Fruit fly (Drosophila melanogaster) whole organism, embryonic: Measurements from ENCODE around the gene CG6231.

Experiments
- Awh ChIP-seq: fragments of 200-800 bp; sonication (Bioruptor generic); IDR thresholded peaks from 2 replicates; pipeline ENCODE4, ENCODE4 v1.3.6; 2022; ENCODE audit warnings: missing biosample characterization, missing genetic modification characterization
- CG10462 ChIP-seq: fragments of 200-800 bp; sonication (Bioruptor generic); optimal IDR thresholded peaks from 2 replicates; lab custom pipeline; 2016; ENCODE audit warnings: missing biosample characterization, missing genetic modification characterization
- CG13624 ChIP-seq: fragments of 200-800 bp; sonication (Bioruptor generic); optimal IDR thresholded peaks from 2 replicates; lab custom pipeline; 2016; ENCODE audit warnings: missing biosample characterization, missing genetic modification characterization
- CG14014 ChIP-seq: fragments of 200-800 bp; sonication (Bioruptor generic); IDR thresholded peaks from 2 replicates; pipeline ENCODE4 v1.3.6; 2022; ENCODE audit warnings: missing biosample characterization, missing genetic modification characterization
- CG15011 ChIP-seq: fragments of 200-800 bp; sonication (Bioruptor generic); optimal IDR thresholded peaks from 3 replicates; lab custom pipeline; 2018; ENCODE audit warnings: missing biosample characterization, mild to moderate bottlenecking, missing genetic modification characterization
- CG16779 ChIP-seq: fragments of 200-800 bp; sonication (Bioruptor generic); IDR thresholded peaks from 2 replicates; pipeline ENCODE4 v1.3.6; 2022; ENCODE audit warnings: missing biosample characterization, missing genetic modification characterization
- CG17912 ChIP-seq: fragments of 200-800 bp; sonication (Bioruptor generic); optimal IDR thresholded peaks from 2 replicates; lab custom pipeline; 2018; ENCODE audit warnings: missing biosample characterization, mild to moderate bottlenecking, missing genetic modification characterization
- CG18011 ChIP-seq: fragments of 200-800 bp; sonication (Bioruptor generic); optimal IDR thresholded peaks from 2 replicates; lab custom pipeline; 2017; ENCODE audit warnings: missing biosample characterization, missing genetic modification characterization, mild to moderate bottlenecking, moderate library complexity, missing genotype
- CG1832 ChIP-seq: fragments of 200-800 bp; sonication (Bioruptor generic); optimal IDR thresholded peaks from 2 replicates; lab custom pipeline; 2017; ENCODE audit warnings: missing biosample characterization, mild to moderate bottlenecking, missing genetic modification characterization, inconsistent platforms
- CG2875 ChIP-seq: fragments of 200-800 bp; sonication (Bioruptor generic); optimal IDR thresholded peaks from 2 replicates; lab custom pipeline; 2017; ENCODE audit warnings: missing biosample characterization, mild to moderate bottlenecking, missing genetic modification characterization, missing genetic modification reagents
- CG30431 ChIP-seq: fragments of 200-800 bp; sonication (Bioruptor generic); optimal IDR thresholded peaks from 2 replicates; lab custom pipeline; 2017; ENCODE audit warnings: missing biosample characterization, missing genetic modification characterization
- CG31224 ChIP-seq: fragments of 200-800 bp; sonication (Bioruptor generic); IDR thresholded peaks from 2 replicates; pipeline ENCODE4 v1.3.6; 2022; ENCODE audit warnings: missing biosample characterization, missing genetic modification characterization
- CG3407 ChIP-seq: fragments of 200-800 bp; sonication (Bioruptor generic); optimal IDR thresholded peaks from 2 replicates; lab custom pipeline; 2018; ENCODE audit warnings: missing biosample characterization, mild to moderate bottlenecking, missing genetic modification characterization
- CG34422 ChIP-seq: fragments of 200-800 bp; sonication (Bioruptor generic); IDR thresholded peaks from 3 replicates; pipeline ENCODE4 v1.3.6; 2022; ENCODE audit warnings: missing biosample characterization, missing genetic modification characterization
- CG4282 ChIP-seq: fragments of 200-800 bp; sonication (Bioruptor generic); optimal IDR thresholded peaks from 2 replicates; lab custom pipeline; 2016; ENCODE audit warnings: missing biosample characterization, missing genetic modification characterization
- CG43689 ChIP-seq: fragments of 200-800 bp; sonication (Bioruptor generic); IDR thresholded peaks from 2 replicates; pipeline ENCODE4 v1.3.6; 2022; ENCODE audit warnings: missing biosample characterization, missing genetic modification characterization
- CG6654 ChIP-seq: fragments of 200-800 bp; sonication (Bioruptor generic); optimal IDR thresholded peaks from 2 replicates; lab custom pipeline; 2017; ENCODE audit warnings: missing biosample characterization, mild to moderate bottlenecking, missing genetic modification characterization
- CG6683 ChIP-seq: fragments of 200-800 bp; sonication (Bioruptor generic); optimal IDR thresholded peaks from 2 replicates; lab custom pipeline; 2017; ENCODE audit warnings: missing biosample characterization, mild to moderate bottlenecking, missing genetic modification characterization, missing genetic modification reagents
- CTCF ChIP-seq: fragments of 200-800 bp; sonication (Bioruptor generic); optimal IDR thresholded peaks from 2 replicates; lab custom pipeline; 2017; ENCODE audit warnings: missing biosample characterization, mild to moderate bottlenecking, missing genetic modification characterization, moderate library complexity
- D19A ChIP-seq: fragments of 200-800 bp; optimal IDR thresholded peaks from 3 replicates; lab custom pipeline; 2019; ENCODE audit warnings: missing biosample characterization, mild to moderate bottlenecking, missing genetic modification characterization, moderate library complexity
- Deaf1 ChIP-seq: fragments of 200-800 bp; optimal IDR thresholded peaks from 3 replicates; lab custom pipeline; 2019; ENCODE audit warnings: missing biosample characterization, mild to moderate bottlenecking, missing genetic modification characterization, moderate library complexity
- Dfd ChIP-seq, 2 experiments: fragments of >200 bp; optimal IDR thresholded peaks; 2 replicates each; lab custom pipeline; 2017; ENCODE audit warnings: missing biosample characterization in 2 of 2, missing genetic modification characterization in 2 of 2
- E2f1 ChIP-seq: fragments of 200-800 bp; sonication (Bioruptor generic); IDR thresholded peaks from 2 replicates; pipeline ENCODE4 v1.3.6; 2022; ENCODE audit warnings: missing biosample characterization, missing genetic modification characterization
- Gug ChIP-seq: fragments of 200-800 bp; sonication (Bioruptor generic); IDR thresholded peaks from 4 replicates; pipeline ENCODE4 v1.3.6; 2022; ENCODE audit warnings: missing biosample characterization, missing genetic modification characterization
- HLH54F ChIP-seq: fragments of 200-800 bp; sonication (Bioruptor generic); optimal IDR thresholded peaks from 3 replicates; lab custom pipeline; 2016; ENCODE audit warnings: missing biosample characterization, missing genetic modification characterization
- HmgZ ChIP-seq: fragments of 200-800 bp; sonication (Bioruptor generic); optimal IDR thresholded peaks from 2 replicates; lab custom pipeline; 2018; ENCODE audit warnings: missing biosample characterization, mild to moderate bottlenecking, missing genetic modification characterization
- Kr ChIP-seq: fragments of 200-800 bp; sonication (Bioruptor generic); optimal IDR thresholded peaks from 2 replicates; lab custom pipeline; 2017; ENCODE audit warnings: missing biosample characterization, mild to moderate bottlenecking, missing genetic modification characterization
- Med ChIP-seq: fragments of 200-800 bp; sonication (Bioruptor generic); peaks from one replicate; lab custom pipeline; 2016; ENCODE audit warnings: missing biosample characterization, missing genetic modification characterization, mild to moderate bottlenecking, inconsistent platforms, moderate library complexity
- Mes4 ChIP-seq: fragments of 200-800 bp; sonication (Bioruptor generic); optimal IDR thresholded peaks from 2 replicates; lab custom pipeline; 2016; ENCODE audit warnings: missing biosample characterization, missing genetic modification characterization
- Neu2 ChIP-seq: fragments of 200-800 bp; sonication (Bioruptor generic); optimal IDR thresholded peaks from 3 replicates; lab custom pipeline; 2016; ENCODE audit warnings: missing biosample characterization, missing genetic modification characterization, borderline replicate concordance
- PHDP ChIP-seq: fragments of 200-800 bp; sonication (Bioruptor generic); optimal IDR thresholded peaks from 3 replicates; lab custom pipeline; 2018; ENCODE audit warnings: missing biosample characterization, mild to moderate bottlenecking, missing genetic modification characterization, moderate library complexity
- Six4 ChIP-seq: fragments of 200-800 bp; sonication (Bioruptor generic); optimal IDR thresholded peaks from 2 replicates; lab custom pipeline; 2016; ENCODE audit warnings: missing biosample characterization, missing genetic modification characterization
- Spps ChIP-seq: fragments of 200-800 bp; sonication (Bioruptor generic); optimal IDR thresholded peaks from 2 replicates; lab custom pipeline; 2018; ENCODE audit warnings: missing biosample characterization, mild to moderate bottlenecking, missing genetic modification characterization
- Taf1 ChIP-seq: fragments of 200-800 bp; sonication (Bioruptor generic); IDR thresholded peaks from 2 replicates; pipeline ENCODE4 v1.3.6; 2022; ENCODE audit warnings: missing biosample characterization, missing genetic modification characterization
- Trl ChIP-seq, 3 experiments: fragments of >200 bp in 2 of 3; fragments of 200-800 bp in 1 of 3; sonication (Bioruptor generic) in 1 of 3; optimal IDR thresholded peaks; 2 replicates in 1 of 3; 3 replicates in 2 of 3; lab custom pipeline; 2016 to 2017; ENCODE audit warnings: missing biosample characterization in 1 of 3, missing genetic modification characterization in 1 of 3
- Xrp1 ChIP-seq: fragments of 200-800 bp; sonication (Bioruptor generic); IDR thresholded peaks from 2 replicates; pipeline ENCODE4 v1.3.6; 2022; ENCODE audit warnings: missing biosample characterization, missing genetic modification characterization
- abd-A ChIP-seq: fragments of 200-800 bp; sonication (Bioruptor generic); optimal IDR thresholded peaks from 3 replicates; lab custom pipeline; 2019; ENCODE audit warnings: missing biosample characterization, mild to moderate bottlenecking, missing genetic modification characterization, moderate library complexity
- amos ChIP-seq: fragments of 200-800 bp; sonication (Bioruptor generic); IDR thresholded peaks from 2 replicates; pipeline ENCODE4 v1.3.6; 2022; ENCODE audit warnings: missing biosample characterization, missing genetic modification characterization; ENCODE audit not compliant: partially characterized antibody
- crp ChIP-seq, 2 experiments: fragments of 200-800 bp; sonication (Bioruptor generic); optimal IDR thresholded peaks; 2 replicates in 1 of 2; 3 replicates in 1 of 2; lab custom pipeline; 2017; ENCODE audit warnings: missing biosample characterization in 2 of 2, missing genetic modification characterization in 2 of 2, mild to moderate bottlenecking in 1 of 2, moderate library complexity in 1 of 2
- exex ChIP-seq: fragments of 200-800 bp; sonication (Bioruptor generic); optimal IDR thresholded peaks from 4 replicates; lab custom pipeline; 2018; ENCODE audit warnings: missing biosample characterization, mild to moderate bottlenecking, missing genetic modification characterization, moderate library complexity
- gce ChIP-seq: fragments of 200-800 bp; sonication (Bioruptor generic); IDR thresholded peaks from 3 replicates; pipeline ENCODE4 v1.3.6; 2022; ENCODE audit warnings: missing biosample characterization, missing genetic modification characterization
- lab ChIP-seq: fragments of 200-800 bp; sonication (Bioruptor generic); optimal IDR thresholded peaks from 3 replicates; lab custom pipeline; 2017; ENCODE audit warnings: missing biosample characterization, missing genetic modification characterization, mild to moderate bottlenecking, moderate library complexity, missing genetic modification reagents
- lbe ChIP-seq: fragments of 200-800 bp; sonication (Bioruptor generic); optimal IDR thresholded peaks from 2 replicates; lab custom pipeline; 2016; ENCODE audit warnings: missing biosample characterization, mild to moderate bottlenecking, missing genetic modification characterization
- prd ChIP-seq, 3 experiments: fragments of >200 bp in 2 of 3; fragments of 200-800 bp in 1 of 3; sonication (Bioruptor generic) in 1 of 3; optimal IDR thresholded peaks in 2 of 3; IDR thresholded peaks in 1 of 3; 2 replicates in 2 of 3; 3 replicates in 1 of 3; pipeline versions ENCODE4 v1.3.6 to Lab custom; 2017 to 2022; ENCODE audit warnings: missing biosample characterization in 1 of 3, missing genetic modification characterization in 1 of 3
- schlank ChIP-seq: fragments of 200-800 bp; sonication (Bioruptor generic); optimal IDR thresholded peaks from 2 replicates; lab custom pipeline; 2018; ENCODE audit warnings: missing biosample characterization, mild to moderate bottlenecking, missing genetic modification characterization
- sim ChIP-seq: fragments of 200-800 bp; sonication (Bioruptor generic); IDR thresholded peaks from 2 replicates; pipeline ENCODE4 v1.3.6; 2022; ENCODE audit warnings: missing biosample characterization, missing genetic modification characterization
- tin ChIP-seq: fragments of 200-800 bp; sonication (Bioruptor generic); optimal IDR thresholded peaks from 3 replicates; lab custom pipeline; 2016; ENCODE audit warnings: missing biosample characterization, missing genetic modification characterization
- tll ChIP-seq, 2 experiments: fragments of 200-800 bp in 1 of 2; fragments of >200 bp in 1 of 2; sonication (Bioruptor generic) in 1 of 2; optimal IDR thresholded peaks; 2 replicates each; lab custom pipeline; 2017 to 2019; ENCODE audit warnings: missing biosample characterization in 2 of 2, missing genetic modification characterization in 2 of 2, mild to moderate bottlenecking in 1 of 2, moderate library complexity in 1 of 2
- wdn ChIP-seq: fragments of 200-800 bp; sonication (Bioruptor generic); IDR thresholded peaks from 2 replicates; pipeline ENCODE4 v1.3.6; 2022; ENCODE audit warnings: missing biosample characterization, missing genetic modification characterization

The CG6231 gene

DNA sequence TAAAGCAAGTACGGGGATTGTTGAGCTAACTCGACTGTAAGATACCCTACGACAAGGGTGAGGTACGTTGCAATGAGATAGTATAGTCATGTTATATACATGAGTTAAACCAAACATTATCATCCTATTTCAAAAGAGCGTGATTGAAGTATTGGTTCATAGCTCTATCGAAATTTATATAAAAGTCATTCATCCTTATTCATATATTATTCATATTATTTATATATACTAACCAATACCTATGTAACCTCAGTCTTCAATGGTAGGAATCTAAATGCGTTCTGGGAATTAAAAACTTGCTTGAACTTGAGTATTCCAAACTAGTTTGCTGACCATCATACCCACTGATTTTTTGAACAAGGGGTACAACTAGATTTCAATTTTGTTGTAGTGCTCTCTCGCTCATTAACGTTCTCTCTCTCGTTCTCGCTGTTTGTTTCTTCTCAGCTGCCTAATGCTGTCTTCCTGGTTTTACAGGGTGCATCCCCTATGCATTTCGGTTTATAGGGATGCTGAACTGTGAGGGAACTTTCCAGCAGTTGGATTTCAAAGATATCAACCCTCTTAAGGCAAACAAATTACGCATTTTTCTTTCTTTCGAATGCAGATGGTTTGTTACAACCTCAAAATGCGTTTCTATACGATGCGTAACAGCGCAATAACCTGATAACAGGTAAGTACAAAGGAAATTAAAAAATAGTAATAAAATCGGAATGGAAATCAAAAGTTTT, 4.6 kb downstream of the CG6231 start (continued):
- TF ChIP-seq Deaf1 (tag; lab: Kevin White, UChicago) (peak; percentile 45), prd (optimal IDR thresholded peaks at IDR 0.05; lab: Kevin White, UChicago) (no peak), prd (GFP tag; IDR thresholded peaks at IDR 0.05; lab: Robert Waterston, UW) (peak; percentile 35; the same call in 2 of the 3 replicates), CG14014 (GFP tag; lab: Robert Waterston, UW) (no peak), CG1832 (GFP tag; lab: Kevin White, UChicago) (peak; percentile 29), D19A (peak; percentile 56), CG3407 (no peak), tll (GFP tag; optimal IDR thresholded peaks at IDR 0.05; lab: Kevin White, UChicago) (peak in 1 of 2 experiments; percentile 53), Awh (no peak), HLH54F (GFP tag; lab: Kevin White, UChicago) (no peak), CG13624 (GFP tag; lab: Kevin White, UChicago) (no peak), E2f1 (GFP tag; lab: Robert Waterston, UW) (no peak), Trl (optimal IDR thresholded peaks at IDR 0.05; lab: Kevin White, UChicago) (peak; percentile 11 to 39), Trl (GFP tag; optimal IDR thresholded peaks at IDR 0.05; lab: Kevin White, UChicago) (no peak), Kr (GFP tag; lab: Kevin White, UChicago) (no peak), CG31224 (GFP tag; lab: Robert Waterston, UW) (no peak), lab (GFP tag; lab: Kevin White, UChicago) (peak; percentile 70), CG34422 (no peak), Mes4 (no peak), HmgZ (tag; lab: Kevin White, UChicago) (no peak), Spps (tag; lab: Kevin White, UChicago) (peak; percentile 2), Xrp1 (GFP tag; lab: Robert Waterston, UW) (peak; percentile 49; the same call in 1 of the 2 replicates), tin (peak; percentile 42), Neu2 (GFP tag; lab: Kevin White, UChicago) (no peak), CG17912 (no peak), CG6683 (no peak), gce (GFP tag; lab: Robert Waterston, UW) (no peak), CG4282 (no peak), CG10462 (no peak), wdn (GFP tag; lab: Robert Waterston, UW) (no peak), CG30431 (GFP tag; lab: Kevin White, UChicago) (peak; percentile 6), crp (GFP tag; optimal IDR thresholded peaks at IDR 0.05; lab: Kevin White, UChicago) (no peak), PHDP (tag; lab: Kevin White, UChicago) (no peak), lbe (GFP tag; lab: Kevin White, UChicago) (no peak), abd-A (tag; lab: Kevin White, UChicago) (no peak), schlank (tag; lab: Kevin White, UChicago) (no peak), exex (tag; lab: Kevin White, UChicago) (no peak), Dfd (GFP tag; optimal IDR thresholded peaks at IDR 0.05; lab: Kevin White, UChicago) (no peak), Gug (GFP tag; lab: Robert Waterston, UW) (no peak), sim (GFP tag; lab: Robert Waterston, UW) (no peak), CG18011 (no peak), CTCF (GFP tag; lab: Kevin White, UChicago) (peak; percentile 1), CG2875 (GFP tag; lab: Kevin White, UChicago) (no peak), Taf1 (GFP tag; lab: Robert Waterston, UW) (no peak), Med (GFP tag; lab: Kevin White, UChicago) (peak; percentile 80), CG43689 (no peak), Six4 (GFP tag; lab: Kevin White, UChicago) (no peak), CG6654 (no peak), CG16779 (GFP tag; lab: Robert Waterston, UW) (no peak), CG15011 (peak; percentile 43), amos (GFP tag; lab: Robert Waterston, UW) (no peak)
